Worm (Caenorhabditis elegans) whole organism, early embryonic: ENCODE measurements around the gene wah-1.

ENCODE experiments used
- B0310.2 ChIP-seq: sonication (generic microtip); optimal IDR thresholded peaks from 2 replicates; lab custom pipeline; 2016; ENCODE audit warnings: mild to moderate bottlenecking, missing genetic modification characterization, missing compliant biosample characterization
- F13C5.2 ChIP-seq: sonication (generic microtip); optimal IDR thresholded peaks from 2 replicates; lab custom pipeline; 2017; ENCODE audit warnings: mild to moderate bottlenecking, missing genetic modification characterization, inconsistent platforms, missing compliant biosample characterization
- aly-1 ChIP-seq: sonication (generic microtip); optimal IDR thresholded peaks from 2 replicates; lab custom pipeline; 2016; ENCODE audit warnings: missing genetic modification characterization, missing compliant biosample characterization
- ama-1 ChIP-seq: fragments of 150-350 bp; optimal IDR thresholded peaks from 2 replicates; lab custom pipeline; 2014
- ceh-13 ChIP-seq: fragments of 200-800 bp; sonication (Bioruptor generic); optimal IDR thresholded peaks from 2 replicates; lab custom pipeline; 2018; ENCODE audit warnings: mild to moderate bottlenecking, missing genetic modification characterization, missing compliant biosample characterization
- ceh-36 ChIP-seq: sonication (generic microtip); optimal IDR thresholded peaks from 2 replicates; lab custom pipeline; 2016; ENCODE audit warnings: missing genetic modification characterization, inconsistent platforms, missing compliant biosample characterization
- ets-7 ChIP-seq: sonication (generic microtip); optimal IDR thresholded peaks from 2 replicates; lab custom pipeline; 2016; ENCODE audit warnings: missing genotype, missing genetic modification characterization, missing compliant biosample characterization
- flt-1 ChIP-seq: fragments of 200-800 bp; sonication (Bioruptor generic); IDR thresholded peaks from 2 replicates; pipeline ENCODE4 v1.3.6; 2022; ENCODE audit warnings: missing genetic modification characterization, missing compliant biosample characterization
- hmbx-1 ChIP-seq: sonication (generic microtip); optimal IDR thresholded peaks from 2 replicates; lab custom pipeline; 2016; ENCODE audit warnings: mild to moderate bottlenecking, missing genetic modification characterization, missing compliant biosample characterization
- hmg-4 ChIP-seq: fragments of 200-800 bp; sonication (Bioruptor generic); optimal IDR thresholded peaks from 2 replicates; lab custom pipeline; 2018; ENCODE audit warnings: mild to moderate bottlenecking, missing genetic modification characterization, missing compliant biosample characterization
- scrt-1 ChIP-seq: fragments of 200-800 bp; sonication (Bioruptor generic); IDR thresholded peaks from 2 replicates; pipeline ENCODE4 v1.3.6; 2022; ENCODE audit warnings: missing genetic modification characterization, missing compliant biosample characterization
- sea-1 ChIP-seq: fragments of 200-800 bp; sonication (Bioruptor generic); conservative IDR thresholded peaks from 2 replicates; pipeline ENCODE4 v1.3.6; 2022; ENCODE audit warnings: missing genetic modification characterization, missing compliant biosample characterization
- tbx-11 ChIP-seq: fragments of 200-800 bp; sonication (Bioruptor generic); IDR thresholded peaks from 2 replicates; pipeline ENCODE4 v1.3.6; 2022; ENCODE audit warnings: missing genetic modification characterization, missing compliant biosample characterization
- tbx-37 ChIP-seq: fragments of 200-800 bp; sonication (Bioruptor generic); conservative IDR thresholded peaks from 2 replicates; pipeline ENCODE4 v1.3.6; 2022; ENCODE audit warnings: missing genetic modification reagents, missing genetic modification characterization, missing compliant biosample characterization

- TF ChIP-seq ceh-13, result no peak
- TF ChIP-seq aly-1 (tag; lab: Kevin White, UChicago), result no peak
- TF ChIP-seq ets-7 (tag; lab: Kevin White, UChicago), result no peak
- no peak for TF ChIP-seq ama-1 (lab: Kevin White, UChicago)
- no peak for TF ChIP-seq F13C5.2 (tag; lab: Kevin White, UChicago)
- no peak for TF ChIP-seq flt-1 (GFP tag; lab: Robert Waterston, UW)
- no peak for TF ChIP-seq ceh-36 (tag; lab: Kevin White, UChicago)
- TF ChIP-seq hmbx-1, result no peak
- no peak for TF ChIP-seq sea-1 (GFP tag; lab: Robert Waterston, UW)
- TF ChIP-seq tbx-37 (GFP tag; lab: Robert Waterston, UW), result no peak
- TF ChIP-seq tbx-11 (GFP tag; lab: Robert Waterston, UW), result no peak
- TF ChIP-seq B0310.2 (tag; lab: Kevin White, UChicago), result no peak
- TF ChIP-seq hmg-4 (GFP tag; lab: Kevin White, UChicago), result no peak
- no peak for TF ChIP-seq scrt-1 (GFP tag; lab: Robert Waterston, UW)
Measured at ce11 chrIII:12033259-12033658, 43.3 kb downstream of the wah-1 start.
